Worm (Caenorhabditis elegans): Measurements from ENCODE around the gene emc-5.

Gene emc-5

DNA sequence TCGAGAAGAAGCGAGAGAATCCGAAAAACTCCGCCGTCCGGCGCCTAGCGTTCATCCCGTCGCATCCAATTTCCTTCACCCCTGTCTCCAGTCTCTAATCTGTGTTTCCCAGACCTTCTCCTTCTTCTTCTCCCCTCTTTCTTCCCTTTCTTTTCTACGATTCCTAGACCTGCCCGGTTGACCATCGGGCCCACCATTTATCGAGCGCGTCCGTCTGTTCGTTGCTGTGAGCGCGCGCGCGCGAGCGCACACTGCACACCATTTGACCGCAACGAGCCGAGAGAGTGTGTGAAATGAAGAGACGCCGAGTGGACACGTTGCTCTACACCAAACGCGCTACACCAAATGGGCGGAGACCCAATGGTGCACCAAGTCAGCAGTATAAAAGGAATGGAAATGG lies 40.5 kb downstream of the emc-5 start (continued):
- TF ChIP-seq F39B2.1 (GFP tag; IDR thresholded peaks at IDR 0.05) (no peak), unc-62 (GFP tag; optimal IDR thresholded peaks at IDR 0.05) (no peak), madf-8 (GFP tag; conservative IDR thresholded peaks at IDR 0.05) (peak; percentile 98), madf-10 (tag; optimal IDR thresholded peaks at IDR 0.05) (no peak), akir-1 (GFP tag; optimal IDR thresholded peaks at IDR 0.05) (no peak), zim-3 (tag; optimal IDR thresholded peaks at IDR 0.05) (no peak), F23B12.7 (tag; optimal IDR thresholded peaks at IDR 0.05; ENCODE audit: insufficient read depth) (no peak), sea-2 (GFP tag; IDR thresholded peaks at IDR 0.05) (no peak), F49E8.2 (tag; optimal IDR thresholded peaks at IDR 0.05; ENCODE audit: insufficient read depth) (no peak), nhr-90 (tag; optimal IDR thresholded peaks at IDR 0.05) (no peak), sdz-38 (tag; optimal IDR thresholded peaks at IDR 0.05) (no peak), ceh-100 (GFP tag; IDR thresholded peaks at IDR 0.05) (peak; percentile 84), hlh-26 (GFP tag; conservative IDR thresholded peaks at IDR 0.05) (no peak), Y53F4B.3 (GFP tag; IDR thresholded peaks at IDR 0.05) (no peak), lag-1 (GFP tag; IDR thresholded peaks at IDR 0.05) (no peak), ama-1 (optimal IDR thresholded peaks at IDR 0.05) (no peak), ama-1 (GFP tag; optimal IDR thresholded peaks at IDR 0.05) (no peak), xnd-1 (tag; optimal IDR thresholded peaks at IDR 0.05) (peak; percentile 95), Y79H2A.3 (GFP tag; conservative IDR thresholded peaks at IDR 0.05) (no peak), tlf-1 (GFP tag; optimal IDR thresholded peaks at IDR 0.05) (peak; percentile 81), lin-35 (GFP tag; optimal IDR thresholded peaks at IDR 0.05) (peak in 2 of 3 experiments; percentile 38 to 44), bed-2 (GFP tag; IDR thresholded peaks at IDR 0.05) (peak; percentile 81; the same call in 1 of the 2 replicates), madf-3 (GFP tag; IDR thresholded peaks at IDR 0.05) (peak; percentile 92), egl-18 (GFP tag; IDR thresholded peaks at IDR 0.05) (no peak), lir-1 (GFP tag; conservative IDR thresholded peaks at IDR 0.05) (peak; percentile 79; the same call in 1 of the 2 replicates), nhr-27 (tag; optimal IDR thresholded peaks at IDR 0.05) (no peak), unc-130 (GFP tag; optimal IDR thresholded peaks at IDR 0.05) (peak; percentile 72), ccch-3 (GFP tag; optimal IDR thresholded peaks at IDR 0.05) (no peak), lsy-27 (tag; optimal IDR thresholded peaks at IDR 0.05; ENCODE audit: borderline replicate concordance, insufficient read depth) (no peak), B0336.3 (GFP tag; IDR thresholded peaks at IDR 0.05) (peak; percentile 71), die-1 (tag; optimal IDR thresholded peaks at IDR 0.05) (no peak), gei-17 (GFP tag; optimal IDR thresholded peaks at IDR 0.05) (no peak), snpc-1.3 (tag; optimal IDR thresholded peaks at IDR 0.05; ENCODE audit: insufficient read depth) (no peak), dox-1 (GFP tag; IDR thresholded peaks at IDR 0.05) (peak; percentile 92), nfyb-1 (GFP tag; IDR thresholded peaks at IDR 0.05) (no peak), hsf-1 (GFP tag; IDR thresholded peaks at IDR 0.05) (peak; percentile 90), pbrm-1 (GFP tag; IDR thresholded peaks at IDR 0.05) (peak; percentile 75; the same call in 1 of the 2 replicates), egrh-3 (GFP tag; IDR thresholded peaks at IDR 0.05) (peak; percentile 82), D2030.7 (GFP tag; IDR thresholded peaks at IDR 0.05) (peak; percentile 95), fkh-3 (tag; optimal IDR thresholded peaks at IDR 0.05) (no peak), B0035.1 (tag; optimal IDR thresholded peaks at IDR 0.05) (no peak), snpc-1.1 (tag; optimal IDR thresholded peaks at IDR 0.05; ENCODE audit: insufficient read depth) (no peak), ztf-28 (GFP tag; IDR thresholded peaks at IDR 0.05) (0 out of 2 replicates have a peak, but pooled peaks have one; percentile 51), efl-1 (GFP tag; optimal IDR thresholded peaks at IDR 0.05) (peak; percentile 97), lin-54 (GFP tag; optimal IDR thresholded peaks at IDR 0.05) (peak; percentile 81), ets-4 (GFP tag; optimal IDR thresholded peaks at IDR 0.05) (no peak), attf-3 (GFP tag; conservative IDR thresholded peaks at IDR 0.05) (0 out of 2 replicates have a peak, but pooled peaks have one; percentile 38), ztf-25 (GFP tag; IDR thresholded peaks at IDR 0.05) (no peak)

Data from whole organism, young adult.